Worm (Caenorhabditis elegans): ENCODE measurements around the gene gsto-3.

gsto-3 gene

DNA sequence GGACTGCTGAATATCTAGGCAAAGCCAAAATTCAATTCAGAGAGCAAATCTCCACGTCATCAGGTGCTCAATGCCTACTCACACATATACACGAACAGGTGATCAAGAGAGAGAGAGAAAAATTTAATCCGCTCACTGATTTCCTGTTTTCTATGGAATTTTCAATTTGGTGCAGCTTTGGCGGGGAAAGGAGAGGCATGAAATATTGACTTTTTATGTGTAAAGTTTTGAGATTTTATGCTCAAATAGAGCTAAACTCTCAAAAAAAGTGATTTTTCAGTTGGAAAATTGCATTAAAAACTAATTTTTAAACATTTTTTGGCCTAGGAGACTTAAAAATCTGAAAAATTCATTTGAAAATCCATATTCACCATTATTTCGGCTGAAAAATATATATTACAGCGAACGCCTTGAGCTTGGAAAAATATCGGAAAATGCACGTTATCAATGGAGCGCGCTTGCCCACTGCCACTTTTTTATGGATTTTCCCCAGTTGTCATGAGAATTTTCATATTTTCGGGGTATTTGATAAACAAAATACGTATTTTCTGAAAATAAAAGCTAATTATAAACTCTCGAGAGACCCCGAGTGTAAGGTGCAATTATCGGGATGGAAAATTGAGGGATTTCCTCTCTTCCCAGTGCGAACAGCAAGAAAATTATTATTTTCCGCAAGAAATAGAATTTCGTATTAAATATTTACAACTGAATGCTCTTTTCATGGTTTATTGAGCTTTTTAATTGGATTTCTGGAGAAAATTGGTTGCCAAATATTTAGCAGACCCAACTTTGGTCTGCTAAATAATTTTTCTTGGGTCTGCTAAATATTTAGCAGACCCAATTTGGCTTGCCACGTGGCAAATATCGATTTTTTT is 37.5 kb downstream of the gsto-3 start (continued):
- TF ChIP-seq saeg-2 (GFP tag; IDR thresholded peaks at IDR 0.05) (0 out of 2 replicates have a peak, but pooled peaks have one; percentile 6), mes-2 (tag; optimal IDR thresholded peaks at IDR 0.05; ENCODE audit: poor library complexity, severe bottlenecking) (peak; percentile 49), Y105C5A.15 (GFP tag; IDR thresholded peaks at IDR 0.05) (0 out of 2 replicates have a peak, but pooled peaks have one; percentile 18), php-3 (GFP tag; IDR thresholded peaks at IDR 0.05) (peak; percentile 63; the same call in 1 of the 2 replicates), lim-7 (GFP tag; IDR thresholded peaks at IDR 0.05) (no peak), nhr-6 (tag; optimal IDR thresholded peaks at IDR 0.05) (peak; percentile 5), ctbp-1 (GFP tag; IDR thresholded peaks at IDR 0.05) (peak; percentile 64; the same call in 1 of the 2 replicates), lin-38 (GFP tag; IDR thresholded peaks at IDR 0.05) (peak; percentile 82), ama-1 (optimal IDR thresholded peaks at IDR 0.05) (no peak), attf-4 (tag; optimal IDR thresholded peaks at IDR 0.05) (no peak), lsy-2 (tag; optimal IDR thresholded peaks at IDR 0.05) (peak in 1 of 2 experiments; percentile 26)

DNA sequence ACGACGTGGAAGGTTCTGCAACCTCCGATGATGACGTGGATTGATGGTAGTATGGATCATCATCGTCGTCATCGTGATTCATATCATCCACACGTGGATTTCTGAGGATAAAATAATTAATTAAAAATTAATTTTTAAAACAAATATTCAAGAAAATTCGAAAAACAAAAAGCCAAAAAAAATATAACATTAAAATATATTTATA is 38.1 kb downstream of the gsto-3 start, which contains the start of gene Y50D7A.8:
TSS of gene Y50D7A.8 (minus strand) at position 101 of the 205 bp plus-strand sequence.
- TF ChIP-seq dmd-9 (GFP tag; IDR thresholded peaks at IDR 0.05) = no peak
- no peak for TF ChIP-seq daf-16 (GFP tag; optimal IDR thresholded peaks at IDR 0.05)
- no peak for TF ChIP-seq daf-16 (tag; optimal IDR thresholded peaks at IDR 0.05)
- no peak for TF ChIP-seq nhr-77 (tag; optimal IDR thresholded peaks at IDR 0.05)
- TF ChIP-seq mes-2 (tag; optimal IDR thresholded peaks at IDR 0.05; ENCODE audit: poor library complexity, severe bottlenecking) = no peak
- no peak for TF ChIP-seq hif-1 (tag; optimal IDR thresholded peaks at IDR 0.05)
- TF ChIP-seq lin-1 (GFP tag; IDR thresholded peaks at IDR 0.05) = no peak
- TF ChIP-seq ZK337.2 (GFP tag; IDR thresholded peaks at IDR 0.05) = no peak
- no peak for TF ChIP-seq ceh-20 (GFP tag; IDR thresholded peaks at IDR 0.05)
- TF ChIP-seq ztf-11 (tag; optimal IDR thresholded peaks at IDR 0.05) = no peak
- no peak for TF ChIP-seq skn-1 (tag; optimal IDR thresholded peaks at IDR 0.05)
- TF ChIP-seq madf-5 (GFP tag; IDR thresholded peaks at IDR 0.05) = no peak
- no peak for TF ChIP-seq lsy-2 (tag; optimal IDR thresholded peaks at IDR 0.05)
- TF ChIP-seq F49E8.2 (tag; optimal IDR thresholded peaks at IDR 0.05; ENCODE audit: borderline replicate concordance) = no peak
- TF ChIP-seq pqm-1 (tag; optimal IDR thresholded peaks at IDR 0.05) = no peak

All from whole organism, L4 larva.